Worm (Caenorhabditis elegans): ENCODE measurements around the gene spe-39.

The spe-39 gene

DNA sequence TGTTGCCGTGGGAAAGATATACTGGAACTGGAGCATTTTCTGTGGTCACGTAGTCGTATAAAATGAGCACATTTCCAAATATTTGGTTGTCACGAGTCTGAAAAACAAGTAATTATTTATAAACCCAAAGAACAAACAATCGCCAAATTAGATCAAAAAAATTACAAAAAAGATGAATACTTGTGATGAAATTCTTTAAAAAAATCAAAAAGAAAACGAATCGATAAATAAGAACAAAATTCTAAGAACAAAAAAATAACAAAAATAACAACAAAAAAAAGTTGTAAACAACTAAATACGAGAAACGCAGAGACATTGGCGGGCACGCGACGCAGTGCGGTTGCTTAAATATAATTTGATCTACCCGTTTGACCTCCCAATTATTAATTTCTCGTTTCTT is 11.5 kb upstream of the spe-39 start, which contains the start of gene ZC404.16:
ZC404.16 (minus strand) TSS at position 101 of the 400 bp plus-strand sequence.
- TF ChIP-seq ets-7 (tag; optimal IDR thresholded peaks at IDR 0.05) = no peak
- no peak for TF ChIP-seq ceh-36 (tag; optimal IDR thresholded peaks at IDR 0.05)
- no peak for TF ChIP-seq tbx-37 (GFP tag; conservative IDR thresholded peaks at IDR 0.05)
- TF ChIP-seq tbx-11 (GFP tag; IDR thresholded peaks at IDR 0.05) = no peak
- no peak for TF ChIP-seq pes-1 (GFP tag; IDR thresholded peaks at IDR 0.05)
- TF ChIP-seq aly-1 (tag; optimal IDR thresholded peaks at IDR 0.05) = no peak
- TF ChIP-seq hmbx-1 (tag; optimal IDR thresholded peaks at IDR 0.05) = no peak
- no peak for TF ChIP-seq B0310.2 (tag; optimal IDR thresholded peaks at IDR 0.05)
- TF ChIP-seq scrt-1 (GFP tag; IDR thresholded peaks at IDR 0.05) = no peak
- no peak for TF ChIP-seq flt-1 (GFP tag; IDR thresholded peaks at IDR 0.05)
- no peak for TF ChIP-seq ceh-13 (GFP tag; optimal IDR thresholded peaks at IDR 0.05)

DNA sequence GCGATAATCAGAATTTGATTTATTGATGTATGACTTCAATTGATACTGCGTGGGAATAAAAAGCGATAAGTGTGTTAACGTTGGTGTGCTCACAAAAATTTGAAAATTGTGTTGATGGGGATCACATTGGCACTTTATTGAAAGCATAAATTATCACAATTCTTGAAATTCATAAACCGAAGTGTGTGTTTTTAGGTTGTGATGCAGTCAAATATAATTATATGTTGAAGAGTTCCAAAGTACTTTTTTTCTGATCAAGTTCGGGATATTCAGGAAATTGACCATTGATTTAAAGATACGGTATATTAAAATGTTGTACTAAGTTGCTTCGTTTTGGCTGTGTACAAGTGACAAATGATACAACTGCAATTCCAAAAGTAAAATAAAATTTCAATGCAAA is 9.5 kb upstream of the spe-39 start, which contains the start of gene srh-28:
srh-28 (minus strand) TSS at position 101 of the 400 bp plus-strand sequence.
- TF ChIP-seq pes-1 (GFP tag; IDR thresholded peaks at IDR 0.05) = no peak
- no peak for TF ChIP-seq aly-1 (tag; optimal IDR thresholded peaks at IDR 0.05)
- no peak for TF ChIP-seq ceh-36 (tag; optimal IDR thresholded peaks at IDR 0.05)
- no peak for TF ChIP-seq F13C5.2 (tag; optimal IDR thresholded peaks at IDR 0.05)
- TF ChIP-seq hnd-1 (tag; optimal IDR thresholded peaks at IDR 0.05) = no peak
- TF ChIP-seq ceh-13 (GFP tag; optimal IDR thresholded peaks at IDR 0.05) = no peak
- no peak for TF ChIP-seq sea-1 (GFP tag; conservative IDR thresholded peaks at IDR 0.05)
- TF ChIP-seq tbx-11 (GFP tag; IDR thresholded peaks at IDR 0.05) = no peak
- TF ChIP-seq tbx-37 (GFP tag; conservative IDR thresholded peaks at IDR 0.05) = no peak

DNA sequence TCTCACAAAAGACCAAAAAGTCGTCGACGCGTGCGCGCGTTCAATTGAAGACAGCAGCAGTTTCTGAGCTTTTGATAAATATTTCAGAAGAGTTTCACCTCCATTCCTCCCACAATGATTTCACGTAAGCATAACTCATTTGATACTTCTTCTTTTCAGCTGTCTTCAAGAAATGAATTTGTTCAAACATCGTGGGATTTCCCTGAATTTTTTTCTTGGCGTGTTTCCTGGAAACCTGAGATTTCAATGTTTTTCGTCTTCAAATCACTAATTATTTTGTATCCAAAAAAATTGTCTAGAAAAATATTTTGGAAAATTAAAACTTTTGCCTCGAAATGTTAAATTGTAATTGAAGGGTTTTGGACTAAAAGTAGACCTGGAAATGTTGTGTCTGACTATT is 6.8 kb upstream of the spe-39 start:
- TF ChIP-seq ceh-36 (tag; optimal IDR thresholded peaks at IDR 0.05) (no peak), hmg-4 (GFP tag; optimal IDR thresholded peaks at IDR 0.05) (no peak), F13C5.2 (tag; optimal IDR thresholded peaks at IDR 0.05) (no peak), sea-1 (GFP tag; conservative IDR thresholded peaks at IDR 0.05) (no peak)

DNA sequence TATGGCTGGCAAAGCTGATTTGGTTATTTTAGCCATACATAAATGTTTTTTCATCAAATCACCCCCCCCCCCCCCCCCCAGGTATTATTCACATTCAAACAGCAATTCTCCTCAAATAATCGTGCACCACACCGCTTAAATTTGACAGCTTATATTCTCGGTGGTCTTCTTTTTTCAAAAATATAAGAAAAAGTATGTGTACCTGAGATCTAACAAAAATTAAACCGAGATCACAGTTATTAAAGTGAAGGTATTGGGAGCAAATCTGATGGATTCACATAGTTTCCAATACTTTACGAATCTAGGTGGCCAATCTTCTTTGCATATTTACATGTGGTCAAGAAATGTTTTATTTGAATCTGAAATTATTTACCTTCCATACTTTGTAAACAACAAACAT is 5.1 kb upstream of the spe-39 start, which contains the start of gene ZC404.15:
ZC404.15 (plus strand) TSS at position 301 of the 400 bp plus-strand sequence.
- no peak for TF ChIP-seq ama-1 (optimal IDR thresholded peaks at IDR 0.05)
- no peak for TF ChIP-seq tbx-11 (GFP tag; IDR thresholded peaks at IDR 0.05)
- TF ChIP-seq flt-1 (GFP tag; IDR thresholded peaks at IDR 0.05) = no peak
- TF ChIP-seq hmbx-1 (tag; optimal IDR thresholded peaks at IDR 0.05) = no peak
- TF ChIP-seq hnd-1 (tag; optimal IDR thresholded peaks at IDR 0.05) = no peak
- no peak for TF ChIP-seq aly-1 (tag; optimal IDR thresholded peaks at IDR 0.05)
- no peak for TF ChIP-seq tra-4 (tag; optimal IDR thresholded peaks at IDR 0.05)
- no peak for TF ChIP-seq sea-1 (GFP tag; conservative IDR thresholded peaks at IDR 0.05)

DNA sequence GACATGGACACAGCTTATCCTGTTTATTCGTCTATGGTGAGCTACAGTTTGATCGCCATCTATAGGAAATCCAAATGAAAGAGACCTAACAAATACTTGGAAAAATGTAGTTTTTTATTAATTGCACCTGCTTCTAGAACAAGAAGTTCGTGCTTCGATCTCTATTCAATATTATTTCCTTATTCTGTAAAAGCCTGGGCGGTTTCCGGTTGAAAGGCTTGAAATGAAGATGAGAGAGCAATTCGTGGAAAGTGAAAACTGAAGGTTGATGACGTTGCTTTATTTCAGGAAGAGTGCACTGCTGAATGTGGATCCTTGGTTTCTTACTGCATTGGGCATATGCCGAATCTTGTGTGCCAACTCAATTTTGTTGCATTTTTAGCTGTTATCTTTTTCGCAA is 4.6 kb upstream of the spe-39 start:
- TF ChIP-seq tbx-37 (GFP tag; conservative IDR thresholded peaks at IDR 0.05) = no peak
- no peak for TF ChIP-seq tbx-11 (GFP tag; IDR thresholded peaks at IDR 0.05)
- TF ChIP-seq F13C5.2 (tag; optimal IDR thresholded peaks at IDR 0.05) = no peak
- no peak for TF ChIP-seq hmg-4 (GFP tag; optimal IDR thresholded peaks at IDR 0.05)
- TF ChIP-seq ceh-36 (tag; optimal IDR thresholded peaks at IDR 0.05) = no peak
- TF ChIP-seq scrt-1 (GFP tag; IDR thresholded peaks at IDR 0.05) = no peak
- no peak for TF ChIP-seq tra-4 (tag; optimal IDR thresholded peaks at IDR 0.05)
- TF ChIP-seq ama-1 (optimal IDR thresholded peaks at IDR 0.05) = no peak
- no peak for TF ChIP-seq pes-1 (GFP tag; IDR thresholded peaks at IDR 0.05)
- no peak for TF ChIP-seq B0310.2 (tag; optimal IDR thresholded peaks at IDR 0.05)

DNA sequence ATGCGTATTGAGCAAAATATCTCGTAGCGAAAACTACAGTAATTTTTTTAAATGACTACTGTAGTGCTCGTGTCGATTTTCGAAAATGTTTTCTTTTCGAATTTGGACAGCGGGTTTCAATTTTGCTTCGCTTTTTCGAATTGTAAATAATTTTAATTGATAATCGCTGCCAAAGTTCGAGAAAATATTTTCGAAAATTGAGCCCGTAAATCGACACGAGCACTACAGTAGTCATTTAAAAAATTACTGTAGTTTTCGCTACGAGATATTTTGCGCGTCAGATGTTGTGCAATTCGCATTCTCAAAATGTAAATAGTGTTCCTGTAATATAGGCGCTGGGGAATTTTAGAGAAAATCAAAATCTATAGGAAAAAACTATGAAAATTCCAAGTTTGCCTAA is 3.0 kb upstream of the spe-39 start:
- no peak for TF ChIP-seq ceh-36 (tag; optimal IDR thresholded peaks at IDR 0.05)
- TF ChIP-seq tra-4 (tag; optimal IDR thresholded peaks at IDR 0.05) = no peak
- no peak for TF ChIP-seq tbx-11 (GFP tag; IDR thresholded peaks at IDR 0.05)

DNA sequence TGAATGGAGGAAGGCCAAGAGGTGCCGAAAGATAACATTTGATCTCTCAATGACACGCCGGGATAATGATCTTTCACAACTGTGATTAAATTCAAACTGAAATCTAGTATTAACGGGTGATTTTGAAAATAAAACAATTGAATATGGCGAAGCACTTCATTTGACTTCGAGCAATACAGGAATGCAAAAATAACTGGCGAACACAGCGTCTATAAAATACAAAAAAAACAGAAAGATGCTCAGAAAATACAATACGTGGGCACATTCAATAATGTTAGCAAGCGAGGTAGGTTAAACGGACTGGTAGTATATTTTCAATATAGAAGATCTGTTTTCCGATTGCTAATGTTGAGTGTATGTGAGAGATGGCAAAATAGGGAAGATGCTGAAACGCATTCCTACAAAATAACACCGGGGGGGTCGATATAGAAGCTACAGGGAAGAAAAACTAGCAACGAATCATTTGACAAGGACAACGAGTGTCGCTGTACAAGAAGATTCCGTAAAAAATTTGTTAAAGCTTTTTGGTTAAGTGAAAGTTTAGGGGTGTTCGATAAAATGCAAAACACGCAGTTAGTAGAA is 2.1 kb upstream of the spe-39 start:
- TF ChIP-seq flt-1 (GFP tag; IDR thresholded peaks at IDR 0.05) (no peak), tbx-11 (GFP tag; IDR thresholded peaks at IDR 0.05) (no peak), tra-4 (tag; optimal IDR thresholded peaks at IDR 0.05) (no peak), ets-7 (tag; optimal IDR thresholded peaks at IDR 0.05) (no peak), scrt-1 (GFP tag; IDR thresholded peaks at IDR 0.05) (no peak), aly-1 (tag; optimal IDR thresholded peaks at IDR 0.05) (no peak), ceh-36 (tag; optimal IDR thresholded peaks at IDR 0.05) (no peak), F13C5.2 (tag; optimal IDR thresholded peaks at IDR 0.05) (no peak), pes-1 (GFP tag; IDR thresholded peaks at IDR 0.05) (no peak), tbx-37 (GFP tag; conservative IDR thresholded peaks at IDR 0.05) (no peak), hnd-1 (tag; optimal IDR thresholded peaks at IDR 0.05) (no peak), sea-1 (GFP tag; conservative IDR thresholded peaks at IDR 0.05) (no peak), B0310.2 (tag; optimal IDR thresholded peaks at IDR 0.05) (no peak), hmbx-1 (tag; optimal IDR thresholded peaks at IDR 0.05) (no peak)

DNA sequence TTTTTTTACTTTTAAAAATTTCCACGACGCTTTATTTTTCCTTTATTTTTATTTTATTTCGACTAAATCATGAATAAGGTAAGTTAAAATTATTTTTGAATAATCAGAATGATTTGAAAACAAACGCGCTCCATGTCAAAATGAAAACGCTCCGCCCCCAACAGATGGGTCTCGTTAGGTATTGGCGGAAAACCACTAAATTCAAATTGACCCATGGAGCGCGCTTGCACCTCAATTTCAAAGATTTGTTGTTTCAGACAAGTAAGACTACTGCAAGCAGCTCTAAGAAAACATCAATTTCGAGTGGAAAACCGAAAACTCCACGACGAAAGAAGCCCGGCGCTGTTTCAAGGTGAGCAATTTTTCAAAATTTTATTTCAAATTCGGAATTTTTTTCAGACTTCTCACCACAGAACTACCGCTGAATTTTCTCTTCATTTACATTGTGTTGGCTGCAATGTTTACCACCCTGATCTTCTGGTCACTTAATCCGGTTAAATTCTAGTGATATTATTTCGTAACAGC is 2.7 kb downstream of the spe-39 start, which contains the start of gene ZC404.2:
ZC404.2 (plus strand) TSS at position 47 of the 525 bp plus-strand sequence.
- TF ChIP-seq scrt-1 (GFP tag; IDR thresholded peaks at IDR 0.05) (0 out of 2 replicates have a peak, but pooled peaks have one; percentile 13), ama-1 (optimal IDR thresholded peaks at IDR 0.05) (peak; percentile 69), ceh-36 (tag; optimal IDR thresholded peaks at IDR 0.05) (no peak)

All from whole organism, early embryonic.